Worm (Caenorhabditis elegans): ENCODE data around the gene rer-1.
A peak's percentile ranks its signal among the peaks of the same experiment; 100 is the strongest.

rer-1 gene

ce11 chrII:8848984-8849383 lies 37.8 kb downstream of the rer-1 start:
- no peak for TF ChIP-seq M03D4.4 (tag; optimal IDR thresholded peaks at IDR 0.05)
- no peak for TF ChIP-seq lin-32 (GFP tag; optimal IDR thresholded peaks at IDR 0.05)
- no peak for TF ChIP-seq lin-13 (tag; optimal IDR thresholded peaks at IDR 0.05)
- no peak for TF ChIP-seq elt-3 (tag; optimal IDR thresholded peaks at IDR 0.05)
- no peak for TF ChIP-seq cnd-1 (tag; optimal IDR thresholded peaks at IDR 0.05)
- TF ChIP-seq ceh-83 (GFP tag; optimal IDR thresholded peaks at IDR 0.05), result no peak
- TF ChIP-seq flh-1 (GFP tag; optimal IDR thresholded peaks at IDR 0.05), result no peak
- no peak for TF ChIP-seq nhr-28 (tag; optimal IDR thresholded peaks at IDR 0.05)
- no peak for TF ChIP-seq nhr-12 (tag; optimal IDR thresholded peaks at IDR 0.05)
- TF ChIP-seq sptf-1 (tag; optimal IDR thresholded peaks at IDR 0.05), result no peak
- no peak for TF ChIP-seq blmp-1 (tag; optimal IDR thresholded peaks at IDR 0.05)
- no peak for TF ChIP-seq ztf-11 (tag; optimal IDR thresholded peaks at IDR 0.05)
- no peak for TF ChIP-seq drap-1 (GFP tag; optimal IDR thresholded peaks at IDR 0.05)
- TF ChIP-seq nhr-237 (tag; optimal IDR thresholded peaks at IDR 0.05), result no peak
- no peak for TF ChIP-seq nhr-2 (tag; optimal IDR thresholded peaks at IDR 0.05)
- TF ChIP-seq mab-5 (tag; optimal IDR thresholded peaks at IDR 0.05), result no peak

- no peak for TF ChIP-seq ces-1 (GFP tag; optimal IDR thresholded peaks at IDR 0.05)
- peak; percentile 44 for TF ChIP-seq blmp-1 (tag; optimal IDR thresholded peaks at IDR 0.05)
Observed at ce11 chrII:8851996-8852587, 40.9 kb downstream of the rer-1 start, which contains the start of gene oac-46. Gene oac-46, minus strand, starts transcription at chrII:8852096.

ce11 chrII:8853238-8853637 lies 42.1 kb downstream of the rer-1 start:
- TF ChIP-seq snpc-4 (tag; optimal IDR thresholded peaks at IDR 0.05) (no peak), ceh-43 (GFP tag; optimal IDR thresholded peaks at IDR 0.05) (no peak), lin-13 (tag; optimal IDR thresholded peaks at IDR 0.05) (no peak), unc-120 (tag; optimal IDR thresholded peaks at IDR 0.05; ENCODE audit: poor library complexity, severe bottlenecking) (no peak), cnd-1 (tag; optimal IDR thresholded peaks at IDR 0.05) (no peak), unc-62 (GFP tag; optimal IDR thresholded peaks at IDR 0.05) (no peak), lsy-2 (tag; optimal IDR thresholded peaks at IDR 0.05) (no peak), elt-1 (tag; optimal IDR thresholded peaks at IDR 0.05; ENCODE audit: borderline replicate concordance, insufficient read depth) (no peak), mab-5 (tag; optimal IDR thresholded peaks at IDR 0.05) (no peak), blmp-1 (tag; optimal IDR thresholded peaks at IDR 0.05) (no peak), nhr-28 (tag; optimal IDR thresholded peaks at IDR 0.05) (no peak)

ce11 chrII:8853960-8854359 lies 42.8 kb downstream of the rer-1 start:
- no peak for TF ChIP-seq sptf-1 (tag; optimal IDR thresholded peaks at IDR 0.05)
- TF ChIP-seq ceh-83 (GFP tag; optimal IDR thresholded peaks at IDR 0.05), result no peak
- TF ChIP-seq lsy-2 (tag; optimal IDR thresholded peaks at IDR 0.05), result no peak
- TF ChIP-seq lin-13 (tag; optimal IDR thresholded peaks at IDR 0.05), result no peak
- TF ChIP-seq sem-2 (GFP tag; optimal IDR thresholded peaks at IDR 0.05), result no peak
- TF ChIP-seq elt-3 (tag; optimal IDR thresholded peaks at IDR 0.05), result no peak
- TF ChIP-seq blmp-1 (tag; optimal IDR thresholded peaks at IDR 0.05), result no peak
- no peak for TF ChIP-seq ceh-39 (tag; optimal IDR thresholded peaks at IDR 0.05)
- TF ChIP-seq drap-1 (GFP tag; optimal IDR thresholded peaks at IDR 0.05), result no peak
- TF ChIP-seq hlh-1 (tag; optimal IDR thresholded peaks at IDR 0.05), result no peak
- TF ChIP-seq mab-5 (tag; optimal IDR thresholded peaks at IDR 0.05), result no peak
- no peak for TF ChIP-seq flh-1 (GFP tag; optimal IDR thresholded peaks at IDR 0.05)
- TF ChIP-seq nhr-28 (tag; optimal IDR thresholded peaks at IDR 0.05), result no peak
- no peak for TF ChIP-seq nhr-12 (tag; optimal IDR thresholded peaks at IDR 0.05)
- TF ChIP-seq lin-32 (GFP tag; optimal IDR thresholded peaks at IDR 0.05), result no peak
- TF ChIP-seq cnd-1 (tag; optimal IDR thresholded peaks at IDR 0.05), result no peak
- TF ChIP-seq ztf-11 (tag; optimal IDR thresholded peaks at IDR 0.05), result no peak

ce11 chrII:8854874-8855273 lies 43.7 kb downstream of the rer-1 start:
- TF ChIP-seq nhr-28 (tag; optimal IDR thresholded peaks at IDR 0.05), result no peak
- no peak for TF ChIP-seq ceh-43 (GFP tag; optimal IDR thresholded peaks at IDR 0.05)
- no peak for TF ChIP-seq cnd-1 (tag; optimal IDR thresholded peaks at IDR 0.05)
- no peak for TF ChIP-seq ceh-39 (tag; optimal IDR thresholded peaks at IDR 0.05)
- no peak for TF ChIP-seq snpc-4 (tag; optimal IDR thresholded peaks at IDR 0.05)
- no peak for TF ChIP-seq elt-1 (tag; optimal IDR thresholded peaks at IDR 0.05; ENCODE audit: borderline replicate concordance, insufficient read depth)
- no peak for TF ChIP-seq sem-2 (GFP tag; optimal IDR thresholded peaks at IDR 0.05)
- no peak for TF ChIP-seq lin-13 (tag; optimal IDR thresholded peaks at IDR 0.05)
- TF ChIP-seq M03D4.4 (tag; optimal IDR thresholded peaks at IDR 0.05), result no peak
- no peak for TF ChIP-seq ces-1 (GFP tag; optimal IDR thresholded peaks at IDR 0.05)

ce11 chrII:8856524-8856923 lies 45.4 kb downstream of the rer-1 start:
- peak; percentile 12 for TF ChIP-seq unc-62 (GFP tag; optimal IDR thresholded peaks at IDR 0.05)
- TF ChIP-seq ham-2 (GFP tag; optimal IDR thresholded peaks at IDR 0.05), result peak; percentile 75
- no peak for TF ChIP-seq drap-1 (GFP tag; optimal IDR thresholded peaks at IDR 0.05)
- TF ChIP-seq elt-3 (tag; optimal IDR thresholded peaks at IDR 0.05), result no peak
- TF ChIP-seq lsy-2 (tag; optimal IDR thresholded peaks at IDR 0.05), result no peak
- no peak for TF ChIP-seq pha-4 (tag; optimal IDR thresholded peaks at IDR 0.05)
- no peak for TF ChIP-seq tbx-8 (GFP tag; optimal IDR thresholded peaks at IDR 0.05)
- no peak for TF ChIP-seq nhr-2 (tag; optimal IDR thresholded peaks at IDR 0.05)
- TF ChIP-seq blmp-1 (tag; optimal IDR thresholded peaks at IDR 0.05), result peak; percentile 59
- no peak for TF ChIP-seq cnd-1 (tag; optimal IDR thresholded peaks at IDR 0.05)

Measured in whole organism, mixed stage, embryonic.